Worm (Caenorhabditis elegans) whole organism, L4 larva: ENCODE results near the gene cal-5.

ENCODE experiments used
- F37D6.2 ChIP-seq: sonication (generic microtip); optimal IDR thresholded peaks from 2 replicates; lab custom pipeline; 2016; ENCODE audit warnings: mild to moderate bottlenecking, missing genetic modification characterization, missing compliant biosample characterization
- F49E8.2 ChIP-seq: sonication (generic microtip); optimal IDR thresholded peaks from 2 replicates; lab custom pipeline; 2016; ENCODE audit warnings: missing compliant biosample characterization, mild to moderate bottlenecking, missing genetic modification characterization, borderline replicate concordance
- T20F7.1 ChIP-seq: fragments of 200-800 bp; sonication (Bioruptor generic); optimal IDR thresholded peaks from 2 replicates; lab custom pipeline; 2018; ENCODE audit warnings: mild to moderate bottlenecking, missing genetic modification characterization, missing compliant biosample characterization
- T26A8.4 ChIP-seq: fragments of 200-800 bp; sonication (Bioruptor generic); IDR thresholded peaks from 2 replicates; pipeline ENCODE4 v1.3.6; 2022; ENCODE audit warnings: missing genetic modification characterization, missing compliant biosample characterization
- Y48G9A.11 ChIP-seq: fragments of 200-800 bp; sonication (Bioruptor generic); IDR thresholded peaks from 2 replicates; pipeline ENCODE4 v1.3.6; 2022; ENCODE audit warnings: missing genetic modification reagents, missing genetic modification characterization, missing compliant biosample characterization
- ZK337.2 ChIP-seq: fragments of 200-800 bp; sonication (Bioruptor generic); IDR thresholded peaks from 2 replicates; pipeline ENCODE4 v1.3.6; 2022; ENCODE audit warnings: missing genetic modification reagents, missing genetic modification characterization, missing compliant biosample characterization
- aly-2 ChIP-seq: sonication (generic microtip); optimal IDR thresholded peaks from 2 replicates; lab custom pipeline; 2018; ENCODE audit warnings: missing biosample characterization, missing genetic modification characterization
- ama-1 ChIP-seq: fragments of 150-350 bp; optimal IDR thresholded peaks from 2 replicates; lab custom pipeline; 2014; ENCODE audit warnings: inconsistent platforms, mixed read lengths
- attf-4 ChIP-seq: sonication (generic microtip); optimal IDR thresholded peaks from 3 replicates; lab custom pipeline; 2017; ENCODE audit warnings: missing biosample characterization, missing genetic modification characterization
- ceh-28 ChIP-seq: fragments of 150-350 bp; optimal IDR thresholded peaks from 2 replicates; lab custom pipeline; 2014; ENCODE audit warnings: missing biosample characterization, missing genetic modification reagents, missing genetic modification characterization
- ceh-62 ChIP-seq: sonication (generic microtip); optimal IDR thresholded peaks from 2 replicates; lab custom pipeline; 2017; ENCODE audit warnings: missing biosample characterization, missing genetic modification characterization
- ces-1 ChIP-seq: fragments of 150-350 bp; sonication (generic microtip); optimal IDR thresholded peaks from 4 replicates; lab custom pipeline; 2014; ENCODE audit warnings: missing biosample characterization, missing genetic modification reagents, missing genetic modification characterization
- cey-2 ChIP-seq: sonication (generic microtip); optimal IDR thresholded peaks from 3 replicates; lab custom pipeline; 2017; ENCODE audit warnings: missing genetic modification characterization, mild to moderate bottlenecking, missing compliant biosample characterization, antibody characterized with exemption, borderline replicate concordance; ENCODE audit not compliant: insufficient read depth
- daf-19 ChIP-seq: fragments of 200-800 bp; sonication (Bioruptor generic); conservative IDR thresholded peaks from 2 replicates; pipeline ENCODE4 v1.3.6; 2022; ENCODE audit warnings: missing genetic modification characterization, missing compliant biosample characterization
- dmd-6 ChIP-seq: fragments of 200-800 bp; sonication (Bioruptor generic); IDR thresholded peaks from 2 replicates; pipeline ENCODE4 v1.3.6; 2022; ENCODE audit warnings: missing genetic modification reagents, missing genetic modification characterization, missing compliant biosample characterization
- dmd-9 ChIP-seq: fragments of 200-800 bp; sonication (Bioruptor generic); IDR thresholded peaks from 2 replicates; pipeline ENCODE4 v1.3.6; 2022; ENCODE audit warnings: missing genetic modification reagents, missing genetic modification characterization, missing compliant biosample characterization
- dpl-1 ChIP-seq: fragments of 150-350 bp; optimal IDR thresholded peaks from 2 replicates; lab custom pipeline; 2014; ENCODE audit warnings: missing biosample characterization, missing genetic modification reagents, missing genetic modification characterization
- duxl-1 ChIP-seq: sonication (generic microtip); optimal IDR thresholded peaks from 2 replicates; lab custom pipeline; 2016; ENCODE audit warnings: mild to moderate bottlenecking, missing genetic modification characterization, moderate library complexity, missing compliant biosample characterization; ENCODE audit not compliant: poor library complexity
- dve-1 ChIP-seq: sonication (generic microtip); optimal IDR thresholded peaks from 2 replicates; lab custom pipeline; 2017; ENCODE audit warnings: antibody characterized with exemption, mild to moderate bottlenecking, missing genetic modification characterization, missing compliant biosample characterization; ENCODE audit not compliant: insufficient read depth
- egl-27 ChIP-seq: sonication (generic microtip); optimal IDR thresholded peaks from 3 replicates; lab custom pipeline; 2017; ENCODE audit warnings: missing biosample characterization, missing genetic modification reagents, missing genetic modification characterization
- egl-43 ChIP-seq: fragments of 200-800 bp; sonication (Bioruptor generic); IDR thresholded peaks from 2 replicates; pipeline ENCODE4 v1.3.6; 2022; ENCODE audit warnings: missing genetic modification reagents, missing genetic modification characterization, missing compliant biosample characterization
- fkh-10 ChIP-seq: fragments of 150-350 bp; optimal IDR thresholded peaks from 2 replicates; lab custom pipeline; 2014; ENCODE audit warnings: missing biosample characterization, missing genetic modification reagents, missing genetic modification characterization
- gei-8 ChIP-seq: fragments of 200-800 bp; sonication (Bioruptor generic); optimal IDR thresholded peaks from 2 replicates; lab custom pipeline; 2018; ENCODE audit warnings: mild to moderate bottlenecking, missing genetic modification characterization, missing compliant biosample characterization
- hif-1 ChIP-seq, 2 experiments: sonication (generic microtip); optimal IDR thresholded peaks; 2 replicates each; lab custom pipeline; 2016 to 2017; ENCODE audit warnings: missing compliant biosample characterization in 2 of 2, missing genetic modification characterization in 2 of 2, missing genetic modification reagents in 2 of 2, missing genotype in 2 of 2, mild to moderate bottlenecking in 1 of 2
- hlh-11 ChIP-seq: fragments of 200-800 bp; sonication (Bioruptor generic); optimal IDR thresholded peaks from 2 replicates; lab custom pipeline; 2018; ENCODE audit warnings: mild to moderate bottlenecking, missing genetic modification characterization, missing compliant biosample characterization
- hmg-1.1 ChIP-seq: fragments of 200-800 bp; sonication (Bioruptor generic); IDR thresholded peaks from 2 replicates; pipeline ENCODE4 v1.3.6; 2022; ENCODE audit warnings: missing genetic modification reagents, missing genetic modification characterization, missing compliant biosample characterization
- jun-1 ChIP-seq: fragments of 150-350 bp; optimal IDR thresholded peaks from 2 replicates; lab custom pipeline; 2014; ENCODE audit warnings: missing biosample characterization, missing genetic modification reagents, missing genetic modification characterization
- lin-39 ChIP-seq: fragments of 150-350 bp; optimal IDR thresholded peaks from 2 replicates; lab custom pipeline; 2014; ENCODE audit warnings: missing biosample characterization, missing genetic modification reagents, missing genetic modification characterization
- lsy-2 ChIP-seq, 2 experiments: fragments of 150-350 bp in 1 of 2; sonication (generic microtip) in 1 of 2; optimal IDR thresholded peaks; 2 replicates each; lab custom pipeline; 2014 to 2017; ENCODE audit warnings: missing biosample characterization in 2 of 2, missing genetic modification characterization in 2 of 2
- mdl-1 ChIP-seq, 2 experiments: fragments of 150-350 bp in 1 of 2; sonication (generic microtip) in 1 of 2; optimal IDR thresholded peaks; 2 replicates each; lab custom pipeline; 2014 to 2017; ENCODE audit warnings: missing biosample characterization in 2 of 2, missing genetic modification characterization in 2 of 2
- mdt-29 ChIP-seq: fragments of 200-800 bp; sonication (Bioruptor generic); IDR thresholded peaks from 2 replicates; pipeline ENCODE4 v1.3.6; 2022; ENCODE audit warnings: missing genetic modification reagents, missing genetic modification characterization, missing compliant biosample characterization
- mxl-3 ChIP-seq: fragments of 200-800 bp; sonication (Bioruptor generic); optimal IDR thresholded peaks from 2 replicates; lab custom pipeline; 2018; ENCODE audit warnings: mild to moderate bottlenecking, missing genetic modification characterization, missing compliant biosample characterization
- nhr-10 ChIP-seq: fragments of 150-350 bp; optimal IDR thresholded peaks from 2 replicates; lab custom pipeline; 2014; ENCODE audit warnings: missing biosample characterization, missing genetic modification characterization
- nhr-102 ChIP-seq: sonication (generic microtip); optimal IDR thresholded peaks from 2 replicates; lab custom pipeline; 2016; ENCODE audit warnings: mild to moderate bottlenecking, missing genetic modification characterization, moderate library complexity, missing compliant biosample characterization
- nhr-11 ChIP-seq: fragments of 150-350 bp; optimal IDR thresholded peaks from 2 replicates; lab custom pipeline; 2014; ENCODE audit warnings: missing biosample characterization, missing genetic modification characterization
- nhr-28 ChIP-seq: fragments of 150-350 bp; optimal IDR thresholded peaks from 2 replicates; lab custom pipeline; 2014; ENCODE audit warnings: missing biosample characterization, missing genetic modification characterization
- nhr-41 ChIP-seq: fragments of 200-800 bp; sonication (Bioruptor generic); IDR thresholded peaks from 2 replicates; pipeline ENCODE4 v1.3.6; 2022; ENCODE audit warnings: missing genetic modification reagents, missing genetic modification characterization, missing compliant biosample characterization
- nhr-42 ChIP-seq: fragments of 200-800 bp; sonication (Bioruptor generic); IDR thresholded peaks from 2 replicates; pipeline ENCODE4 v1.3.6; 2022; ENCODE audit warnings: missing genetic modification characterization, missing compliant biosample characterization
- nhr-6 ChIP-seq: fragments of 150-350 bp; optimal IDR thresholded peaks from 2 replicates; lab custom pipeline; 2014; ENCODE audit warnings: missing biosample characterization, missing genetic modification characterization
- nhr-77 ChIP-seq: fragments of 150-350 bp; optimal IDR thresholded peaks from 2 replicates; lab custom pipeline; 2014; ENCODE audit warnings: missing biosample characterization, missing genetic modification characterization
- pha-4 ChIP-seq, 2 experiments: fragments of 150-350 bp in 1 of 2; fragments of 200-800 bp in 1 of 2; sonication (Bioruptor generic) in 1 of 2; IDR thresholded peaks in 1 of 2; optimal IDR thresholded peaks in 1 of 2; 2 replicates each; pipeline versions ENCODE4 v1.3.6 to Lab custom; 2014 to 2022; ENCODE audit warnings: missing genetic modification characterization in 2 of 2, missing genetic modification reagents in 2 of 2, missing biosample characterization in 1 of 2, missing compliant biosample characterization in 1 of 2
- php-3 ChIP-seq: fragments of 200-800 bp; sonication (Bioruptor generic); IDR thresholded peaks from 2 replicates; pipeline ENCODE4 v1.3.6; 2022; ENCODE audit warnings: missing genetic modification reagents, missing genetic modification characterization, missing compliant biosample characterization
- pqm-1 ChIP-seq: sonication (generic microtip); optimal IDR thresholded peaks from 2 replicates; lab custom pipeline; 2017; ENCODE audit warnings: missing biosample characterization, missing genetic modification characterization
- spr-1 ChIP-seq: sonication (generic microtip); optimal IDR thresholded peaks from 2 replicates; lab custom pipeline; 2016; ENCODE audit warnings: mild to moderate bottlenecking, missing genetic modification characterization, missing compliant biosample characterization
- tag-97 ChIP-seq: fragments of 200-800 bp; sonication (Bioruptor generic); IDR thresholded peaks from 2 replicates; pipeline ENCODE4 v1.3.6; 2022; ENCODE audit warnings: missing genetic modification characterization, missing compliant biosample characterization
- tra-1 ChIP-seq: fragments of 200-800 bp; sonication (Bioruptor generic); IDR thresholded peaks from 2 replicates; pipeline ENCODE4 v1.3.6; 2022; ENCODE audit warnings: missing genetic modification reagents, missing genetic modification characterization, missing compliant biosample characterization
- unc-130 ChIP-seq: sonication (generic microtip); optimal IDR thresholded peaks from 2 replicates; lab custom pipeline; 2016; ENCODE audit warnings: missing genetic modification reagents, missing genetic modification characterization, missing compliant biosample characterization
- unc-39 ChIP-seq: sonication (generic microtip); optimal IDR thresholded peaks from 2 replicates; lab custom pipeline; 2017; ENCODE audit warnings: missing biosample characterization, missing genetic modification characterization
- vab-7 ChIP-seq: fragments of 200-800 bp; sonication (Bioruptor generic); IDR thresholded peaks from 2 replicates; pipeline ENCODE4 v1.3.6; 2022; ENCODE audit warnings: missing genetic modification reagents, missing genetic modification characterization, missing compliant biosample characterization
- zfp-2 ChIP-seq: sonication (generic microtip); optimal IDR thresholded peaks from 2 replicates; lab custom pipeline; 2016; ENCODE audit warnings: mild to moderate bottlenecking, missing genetic modification characterization, missing compliant biosample characterization
- zip-2 ChIP-seq: fragments of 150-350 bp; optimal IDR thresholded peaks from 2 replicates; lab custom pipeline; 2014; ENCODE audit warnings: missing biosample characterization, missing genetic modification characterization

The cal-5 gene

ce11 chrX:5085465-5085864 lies 7.7 kb upstream of the cal-5 start (continued):
- no peak for TF ChIP-seq aly-2 (tag; lab: Kevin White, UChicago)
- peak; percentile 39 for TF ChIP-seq ces-1 (GFP tag; lab: Kevin White, UChicago)
- peak; percentile 78 for TF ChIP-seq F37D6.2
- TF ChIP-seq nhr-102 (tag; lab: Kevin White, UChicago) = peak; percentile 86
- peak; percentile 74 for TF ChIP-seq nhr-28 (tag; lab: Kevin White, UChicago)
- TF ChIP-seq nhr-77 (tag; lab: Kevin White, UChicago) = peak; percentile 72
- TF ChIP-seq pqm-1 (tag; lab: Kevin White, UChicago) = peak; percentile 10
- TF ChIP-seq php-3 = peak; percentile 92
- peak; percentile 35 for TF ChIP-seq dpl-1 (GFP tag; lab: Kevin White, UChicago)
- TF ChIP-seq hif-1 (tag; optimal IDR thresholded peaks at IDR 0.05; lab: Kevin White, UChicago) = peak; percentile 10 to 76
- TF ChIP-seq Y48G9A.11 = peak; percentile 84
- TF ChIP-seq ceh-62 (tag; lab: Kevin White, UChicago) = no peak
- peak; percentile 97 for TF ChIP-seq hmg-1.1 (GFP tag; lab: Robert Waterston, UW)
- TF ChIP-seq dve-1 (tag; lab: Kevin White, UChicago) = peak; percentile 87
- TF ChIP-seq nhr-10 (tag; lab: Kevin White, UChicago) = no peak
- peak; percentile 23 to 80 for TF ChIP-seq lsy-2 (tag; optimal IDR thresholded peaks at IDR 0.05; lab: Kevin White, UChicago)
- peak in 1 of 2 experiments; percentile 84 for TF ChIP-seq mdl-1 (tag; optimal IDR thresholded peaks at IDR 0.05; lab: Kevin White, UChicago)
- TF ChIP-seq tra-1 (GFP tag; lab: Robert Waterston, UW) = peak; percentile 92
- TF ChIP-seq daf-19 (GFP tag; lab: Robert Waterston, UW) = peak; percentile 94
- TF ChIP-seq pha-4 (GFP tag; IDR thresholded peaks at IDR 0.05; lab: Robert Waterston, UW) = peak; percentile 88
- TF ChIP-seq pha-4 (tag; optimal IDR thresholded peaks at IDR 0.05; lab: Kevin White, UChicago) = peak; percentile 41
- peak; percentile 95 for TF ChIP-seq vab-7 (GFP tag; lab: Robert Waterston, UW)
- no peak for TF ChIP-seq lin-39 (tag; lab: Kevin White, UChicago)
- TF ChIP-seq tag-97 (GFP tag; lab: Robert Waterston, UW) = no peak
- no peak for TF ChIP-seq unc-39 (tag; lab: Kevin White, UChicago)
- TF ChIP-seq fkh-10 (GFP tag; lab: Kevin White, UChicago) = peak; percentile 75
- peak; percentile 82 for TF ChIP-seq nhr-42 (GFP tag; lab: Robert Waterston, UW)
- no peak for TF ChIP-seq egl-27 (tag; lab: Kevin White, UChicago)
- TF ChIP-seq zfp-2 (tag; lab: Kevin White, UChicago) = peak; percentile 68
- no peak for TF ChIP-seq ceh-28
- peak; percentile 65 for TF ChIP-seq mxl-3 (GFP tag; lab: Kevin White, UChicago)
- peak; percentile 76; the same call in 1 of the 2 replicates for TF ChIP-seq dmd-9
- TF ChIP-seq ama-1 (lab: Kevin White, UChicago) = no peak
- TF ChIP-seq jun-1 = peak; percentile 3
- peak; percentile 75 for TF ChIP-seq F49E8.2 (tag; lab: Kevin White, UChicago)
- TF ChIP-seq nhr-6 (tag; lab: Kevin White, UChicago) = peak; percentile 64
- TF ChIP-seq duxl-1 (tag; lab: Kevin White, UChicago) = peak; percentile 78
- peak; percentile 82 for TF ChIP-seq spr-1 (tag; lab: Kevin White, UChicago)
- TF ChIP-seq T20F7.1 = peak; percentile 73
- TF ChIP-seq mdt-29 (GFP tag; lab: Robert Waterston, UW) = peak; percentile 87
- peak; percentile 54 for TF ChIP-seq unc-130 (GFP tag; lab: Kevin White, UChicago)
- TF ChIP-seq ZK337.2 (GFP tag; lab: Robert Waterston, UW) = no peak
- TF ChIP-seq dmd-6 (GFP tag; lab: Robert Waterston, UW) = peak; percentile 81
- TF ChIP-seq egl-43 = peak; percentile 98
- TF ChIP-seq nhr-11 (tag; lab: Kevin White, UChicago) = peak; percentile 59
- TF ChIP-seq T26A8.4 = peak; percentile 90
- no peak for TF ChIP-seq cey-2
- TF ChIP-seq nhr-41 (GFP tag; lab: Robert Waterston, UW) = peak; percentile 64; the same call in 1 of the 2 replicates
- TF ChIP-seq gei-8 (GFP tag; lab: Kevin White, UChicago) = peak; percentile 86
- TF ChIP-seq hlh-11 = peak; percentile 80
- peak; percentile 30 for TF ChIP-seq attf-4 (tag; lab: Kevin White, UChicago)
- TF ChIP-seq zip-2 (tag; lab: Kevin White, UChicago) = peak; percentile 74
